Worm (Caenorhabditis elegans): ENCODE data around the gene iars-1.

DNA sequence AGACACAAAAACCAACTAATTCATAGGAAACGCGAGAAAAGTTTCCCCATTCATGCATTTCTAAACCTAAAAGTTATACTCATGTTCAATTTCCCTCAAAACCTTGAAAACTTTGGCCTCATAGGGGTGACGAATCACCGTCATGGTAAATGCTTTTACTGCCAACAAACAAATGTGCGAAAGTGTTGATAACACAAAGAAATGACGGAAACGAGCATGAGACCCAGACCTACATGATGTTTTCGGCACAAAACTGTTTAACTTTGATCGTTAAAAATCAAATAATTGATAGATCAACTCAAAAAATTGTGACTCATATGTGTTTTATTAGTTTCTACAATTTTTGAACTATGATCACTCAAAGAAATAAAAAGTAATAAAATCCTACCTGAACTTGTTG is 36.5 kb upstream of the iars-1 start:
- TF ChIP-seq lin-15B (tag; optimal IDR thresholded peaks at IDR 0.05) (no peak), nhr-77 (tag; optimal IDR thresholded peaks at IDR 0.05) (no peak), nhr-25 (tag; optimal IDR thresholded peaks at IDR 0.05) (no peak), fos-1 (tag; optimal IDR thresholded peaks at IDR 0.05) (no peak)
